Fruit fly (Drosophila melanogaster): ENCODE data around the gene ase.
A peak's percentile ranks its signal among the peaks of the same experiment; 100 is the strongest.

The ase gene

DNA sequence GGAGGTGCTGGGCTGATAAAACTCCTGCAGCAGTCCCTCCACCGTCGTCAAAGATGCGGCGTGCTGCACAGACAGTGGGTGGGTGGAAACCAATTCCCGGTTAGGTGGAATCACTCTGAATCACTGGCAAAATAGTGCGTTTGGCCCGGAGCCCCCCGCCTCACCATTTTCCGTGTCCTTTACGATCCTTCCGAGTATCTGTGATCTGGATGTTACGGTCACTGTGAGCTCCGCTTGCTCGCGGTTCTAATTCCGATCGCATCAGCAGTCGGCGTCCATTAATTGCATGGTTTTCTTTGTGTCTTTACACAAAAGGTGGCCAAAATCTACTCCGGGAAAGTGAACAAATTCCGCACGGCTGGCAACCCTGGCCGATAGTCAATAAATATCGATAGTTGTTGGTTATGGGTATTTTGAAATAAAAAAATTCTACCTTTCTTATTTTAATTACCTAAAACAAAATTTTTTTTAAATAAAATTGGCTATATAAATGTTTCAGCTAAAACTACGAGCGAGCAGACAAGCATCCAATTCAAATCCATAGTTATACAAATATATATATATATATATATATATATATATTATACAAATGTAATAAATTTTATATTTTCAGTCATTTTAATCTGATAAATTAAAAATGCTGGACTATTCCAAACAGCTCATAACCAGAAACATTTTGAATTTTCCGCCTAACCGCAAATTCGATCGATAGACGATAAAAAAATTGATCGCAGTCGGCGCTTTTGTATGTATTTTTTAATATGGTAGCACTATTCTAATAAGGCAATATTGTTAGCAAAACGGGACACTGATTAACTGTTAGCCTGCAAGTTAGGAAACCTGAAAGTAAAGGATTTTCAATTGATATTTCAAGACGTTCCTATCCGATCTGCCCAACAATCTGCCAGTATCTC, 15.9 kb downstream of the ase start, which contains the start of the genes ebo and CG13373 (continued):
- TF ChIP-seq CG4854 (GFP tag; optimal IDR thresholded peaks at IDR 0.05) (no peak), row (GFP tag; IDR thresholded peaks at IDR 0.05) (peak; percentile 65), Optix (GFP tag; IDR thresholded peaks at IDR 0.05) (no peak), al (GFP tag; IDR thresholded peaks at IDR 0.05) (0 out of 2 replicates have a peak, but pooled peaks have one; percentile 17), Sox102F (GFP tag; optimal IDR thresholded peaks at IDR 0.05) (no peak), CG31365 (tag; optimal IDR thresholded peaks at IDR 0.05) (no peak), caup (GFP tag; optimal IDR thresholded peaks at IDR 0.05; ENCODE audit: severe bottlenecking) (peak; percentile 16), sc (optimal IDR thresholded peaks at IDR 0.05) (no peak), sc (GFP tag; optimal IDR thresholded peaks at IDR 0.05) (no peak), corto (GFP tag; optimal IDR thresholded peaks at IDR 0.05) (no peak), CG7963 (GFP tag; IDR thresholded peaks at IDR 0.05; ENCODE audit: partially characterized antibody) (no peak), sug (tag; optimal IDR thresholded peaks at IDR 0.05) (no peak), dimm (GFP tag; IDR thresholded peaks at IDR 0.05) (no peak), Ssrp (tag; optimal IDR thresholded peaks at IDR 0.05) (peak; percentile 34), ato (GFP tag; IDR thresholded peaks at IDR 0.05; ENCODE audit: partially characterized antibody) (peak; percentile 16; the same call in 1 of the 2 replicates), CG11504 (tag; optimal IDR thresholded peaks at IDR 0.05) (no peak), CG8388 (GFP tag; optimal IDR thresholded peaks at IDR 0.05) (peak; percentile 28), CG12744 (GFP tag; optimal IDR thresholded peaks at IDR 0.05) (no peak), lov (optimal IDR thresholded peaks at IDR 0.05) (no peak), lov (GFP tag; IDR thresholded peaks at IDR 0.05) (no peak), nom (GFP tag; optimal IDR thresholded peaks at IDR 0.05) (no peak), Side (GFP tag; optimal IDR thresholded peaks at IDR 0.05) (no peak), CG5180 (GFP tag; optimal IDR thresholded peaks at IDR 0.05) (no peak), CG18262 (tag; optimal IDR thresholded peaks at IDR 0.05) (peak; percentile 46), CG10267 (tag; optimal IDR thresholded peaks at IDR 0.05) (peak; percentile 18), CG43689 (GFP tag; IDR thresholded peaks at IDR 0.05) (no peak), D19A (tag; optimal IDR thresholded peaks at IDR 0.05) (no peak), CG34376 (GFP tag; optimal IDR thresholded peaks at IDR 0.05) (no peak), CG17829 (tag; optimal IDR thresholded peaks at IDR 0.05) (peak; percentile 42), dmrt99B (tag; optimal IDR thresholded peaks at IDR 0.05) (no peak), CG6791 (GFP tag; IDR thresholded peaks at IDR 0.05; ENCODE audit: partially characterized antibody) (peak; percentile 54; the same call in 2 of the 3 replicates), CG15269 (tag; optimal IDR thresholded peaks at IDR 0.05) (no peak), ranshi (GFP tag; IDR thresholded peaks at IDR 0.05) (no peak), CG32532 (GFP tag; IDR thresholded peaks at IDR 0.05) (no peak; the same call in 1 of the 2 replicates), eyg (GFP tag; optimal IDR thresholded peaks at IDR 0.05) (no peak), cwo (GFP tag; optimal IDR thresholded peaks at IDR 0.05) (no peak), CG17186 (GFP tag; optimal IDR thresholded peaks at IDR 0.05) (no peak), Bgb (GFP tag; IDR thresholded peaks at IDR 0.05; ENCODE audit: partially characterized antibody) (peak; percentile 49), Ptx1 (GFP tag; IDR thresholded peaks at IDR 0.05) (no peak; the same call in 1 of the 2 replicates), knrl (GFP tag; IDR thresholded peaks at IDR 0.05; ENCODE audit: partially characterized antibody) (peak; percentile 60; the same call in 2 of the 3 replicates), Fer1 (GFP tag; optimal IDR thresholded peaks at IDR 0.05) (peak; percentile 19), Nf-YB (GFP tag; optimal IDR thresholded peaks at IDR 0.05) (no peak), slbo (GFP tag; IDR thresholded peaks at IDR 0.05) (peak; percentile 61), CG34422 (GFP tag; IDR thresholded peaks at IDR 0.05) (peak; percentile 50; the same call in 1 of the 3 replicates), otp (GFP tag; IDR thresholded peaks at IDR 0.05) (no peak), CG7928 (GFP tag; optimal IDR thresholded peaks at IDR 0.05) (no peak), Mrtf (GFP tag; IDR thresholded peaks at IDR 0.05) (no peak), bsh (GFP tag; optimal IDR thresholded peaks at IDR 0.05) (peak in 1 of 2 experiments; percentile 47)

All from whole organism, embryonic.